Worm (Caenorhabditis elegans) whole organism, L4 larva: ENCODE measurements around the gene Y57G7A.6.

Experiments
- D1046.2 ChIP-seq: fragments of 200-800 bp; sonication (Bioruptor generic); IDR thresholded peaks from 2 replicates; pipeline ENCODE4 v1.3.6; 2022; ENCODE audit warnings: missing genetic modification characterization, missing compliant biosample characterization
- T20F7.1 ChIP-seq: fragments of 200-800 bp; sonication (Bioruptor generic); optimal IDR thresholded peaks from 2 replicates; lab custom pipeline; 2018; ENCODE audit warnings: mild to moderate bottlenecking, missing genetic modification characterization, missing compliant biosample characterization
- Y105C5A.15 ChIP-seq: fragments of 200-800 bp; sonication (Bioruptor generic); IDR thresholded peaks from 2 replicates; pipeline ENCODE4 v1.3.6; 2022; ENCODE audit warnings: missing genetic modification characterization, missing compliant biosample characterization
- Y48G9A.11 ChIP-seq: fragments of 200-800 bp; sonication (Bioruptor generic); IDR thresholded peaks from 2 replicates; pipeline ENCODE4 v1.3.6; 2022; ENCODE audit warnings: missing genetic modification reagents, missing genetic modification characterization, missing compliant biosample characterization
- Y75B8A.6 ChIP-seq: fragments of 200-800 bp; sonication (Bioruptor generic); IDR thresholded peaks from 2 replicates; pipeline ENCODE4 v1.3.6; 2022; ENCODE audit warnings: missing genetic modification reagents, missing genetic modification characterization, missing compliant biosample characterization
- ZK546.5 ChIP-seq, 2 experiments: sonication (generic microtip); optimal IDR thresholded peaks; 2 replicates each; lab custom pipeline; 2017; ENCODE audit warnings: missing biosample characterization in 2 of 2, missing genetic modification characterization in 2 of 2
- ceh-28 ChIP-seq: fragments of 150-350 bp; optimal IDR thresholded peaks from 2 replicates; lab custom pipeline; 2014; ENCODE audit warnings: missing biosample characterization, missing genetic modification reagents, missing genetic modification characterization
- ceh-44 ChIP-seq: fragments of 200-800 bp; sonication (Bioruptor generic); IDR thresholded peaks from 2 replicates; pipeline ENCODE4 v1.3.6; 2022; ENCODE audit warnings: missing genetic modification reagents, missing genetic modification characterization, missing compliant biosample characterization
- ceh-82 ChIP-seq: sonication (generic microtip); optimal IDR thresholded peaks from 2 replicates; lab custom pipeline; 2017; ENCODE audit warnings: missing biosample characterization, missing genetic modification characterization
- ctbp-1 ChIP-seq: fragments of 200-800 bp; sonication (Bioruptor generic); IDR thresholded peaks from 2 replicates; pipeline ENCODE4 v1.3.6; 2022; ENCODE audit warnings: missing genetic modification reagents, missing genetic modification characterization, missing compliant biosample characterization
- daf-8 ChIP-seq: fragments of 200-800 bp; sonication (Bioruptor generic); IDR thresholded peaks from 2 replicates; pipeline ENCODE4 v1.3.6; 2022; ENCODE audit warnings: missing genetic modification characterization, missing compliant biosample characterization
- dmd-6 ChIP-seq: fragments of 200-800 bp; sonication (Bioruptor generic); IDR thresholded peaks from 2 replicates; pipeline ENCODE4 v1.3.6; 2022; ENCODE audit warnings: missing genetic modification reagents, missing genetic modification characterization, missing compliant biosample characterization
- dmd-9 ChIP-seq: fragments of 200-800 bp; sonication (Bioruptor generic); IDR thresholded peaks from 2 replicates; pipeline ENCODE4 v1.3.6; 2022; ENCODE audit warnings: missing genetic modification reagents, missing genetic modification characterization, missing compliant biosample characterization
- dve-1 ChIP-seq: sonication (generic microtip); optimal IDR thresholded peaks from 2 replicates; lab custom pipeline; 2017; ENCODE audit warnings: antibody characterized with exemption, mild to moderate bottlenecking, missing genetic modification characterization, missing compliant biosample characterization; ENCODE audit not compliant: insufficient read depth
- egl-43 ChIP-seq: fragments of 200-800 bp; sonication (Bioruptor generic); IDR thresholded peaks from 2 replicates; pipeline ENCODE4 v1.3.6; 2022; ENCODE audit warnings: missing genetic modification reagents, missing genetic modification characterization, missing compliant biosample characterization
- fos-1 ChIP-seq: fragments of 150-350 bp; optimal IDR thresholded peaks from 2 replicates; lab custom pipeline; 2014; ENCODE audit warnings: missing biosample characterization, missing genetic modification characterization
- hif-1 ChIP-seq, 2 experiments: sonication (generic microtip); optimal IDR thresholded peaks; 2 replicates each; lab custom pipeline; 2016 to 2017; ENCODE audit warnings: missing compliant biosample characterization in 2 of 2, missing genetic modification characterization in 2 of 2, missing genetic modification reagents in 2 of 2, missing genotype in 2 of 2, mild to moderate bottlenecking in 1 of 2
- hlh-11 ChIP-seq: fragments of 200-800 bp; sonication (Bioruptor generic); optimal IDR thresholded peaks from 2 replicates; lab custom pipeline; 2018; ENCODE audit warnings: mild to moderate bottlenecking, missing genetic modification characterization, missing compliant biosample characterization
- hlh-30 ChIP-seq: sonication (generic microtip); optimal IDR thresholded peaks from 2 replicates; lab custom pipeline; 2017; ENCODE audit warnings: antibody characterized with exemption, mild to moderate bottlenecking, missing genetic modification characterization, missing compliant biosample characterization; ENCODE audit not compliant: insufficient read depth
- hmg-1.1 ChIP-seq: fragments of 200-800 bp; sonication (Bioruptor generic); IDR thresholded peaks from 2 replicates; pipeline ENCODE4 v1.3.6; 2022; ENCODE audit warnings: missing genetic modification reagents, missing genetic modification characterization, missing compliant biosample characterization
- jun-1 ChIP-seq: fragments of 150-350 bp; optimal IDR thresholded peaks from 2 replicates; lab custom pipeline; 2014; ENCODE audit warnings: missing biosample characterization, missing genetic modification reagents, missing genetic modification characterization
- lin-1 ChIP-seq: fragments of 200-800 bp; sonication (Bioruptor generic); IDR thresholded peaks from 2 replicates; pipeline ENCODE4 v1.3.6; 2022; ENCODE audit warnings: missing genetic modification reagents, missing genetic modification characterization, missing compliant biosample characterization
- lsy-2 ChIP-seq, 2 experiments: fragments of 150-350 bp in 1 of 2; sonication (generic microtip) in 1 of 2; optimal IDR thresholded peaks; 2 replicates each; lab custom pipeline; 2014 to 2017; ENCODE audit warnings: missing biosample characterization in 2 of 2, missing genetic modification characterization in 2 of 2
- madf-5 ChIP-seq, 2 experiments: fragments of 200-800 bp; sonication (Bioruptor generic); IDR thresholded peaks; 2 replicates each; pipeline ENCODE4 v1.3.6; 2022; ENCODE audit warnings: missing compliant biosample characterization in 2 of 2, missing genetic modification characterization in 2 of 2
- mdl-1 ChIP-seq, 2 experiments: fragments of 150-350 bp in 1 of 2; sonication (generic microtip) in 1 of 2; optimal IDR thresholded peaks; 2 replicates each; lab custom pipeline; 2014 to 2017; ENCODE audit warnings: missing biosample characterization in 2 of 2, missing genetic modification characterization in 2 of 2
- mep-1 ChIP-seq: fragments of 150-350 bp; sonication (generic microtip); optimal IDR thresholded peaks from 3 replicates; lab custom pipeline; 2014; ENCODE audit warnings: missing biosample characterization, missing genetic modification characterization
- mes-2 ChIP-seq: sonication (generic microtip); optimal IDR thresholded peaks from 2 replicates; lab custom pipeline; 2016; ENCODE audit warnings: missing genotype, mild to moderate bottlenecking, missing genetic modification characterization, missing compliant biosample characterization; ENCODE audit not compliant: poor library complexity, severe bottlenecking
- mxl-2 ChIP-seq: fragments of 200-800 bp; sonication (Bioruptor generic); conservative IDR thresholded peaks from 2 replicates; pipeline ENCODE4 v1.3.6; 2022; ENCODE audit warnings: missing genetic modification reagents, missing genetic modification characterization, missing compliant biosample characterization
- mxl-3 ChIP-seq: fragments of 200-800 bp; sonication (Bioruptor generic); optimal IDR thresholded peaks from 2 replicates; lab custom pipeline; 2018; ENCODE audit warnings: mild to moderate bottlenecking, missing genetic modification characterization, missing compliant biosample characterization
- nhr-102 ChIP-seq: sonication (generic microtip); optimal IDR thresholded peaks from 2 replicates; lab custom pipeline; 2016; ENCODE audit warnings: mild to moderate bottlenecking, missing genetic modification characterization, moderate library complexity, missing compliant biosample characterization
- nhr-28 ChIP-seq: fragments of 150-350 bp; optimal IDR thresholded peaks from 2 replicates; lab custom pipeline; 2014; ENCODE audit warnings: missing biosample characterization, missing genetic modification characterization
- nhr-6 ChIP-seq: fragments of 150-350 bp; optimal IDR thresholded peaks from 2 replicates; lab custom pipeline; 2014; ENCODE audit warnings: missing biosample characterization, missing genetic modification characterization
- nhr-77 ChIP-seq: fragments of 150-350 bp; optimal IDR thresholded peaks from 2 replicates; lab custom pipeline; 2014; ENCODE audit warnings: missing biosample characterization, missing genetic modification characterization
- php-3 ChIP-seq: fragments of 200-800 bp; sonication (Bioruptor generic); IDR thresholded peaks from 2 replicates; pipeline ENCODE4 v1.3.6; 2022; ENCODE audit warnings: missing genetic modification reagents, missing genetic modification characterization, missing compliant biosample characterization
- rbr-2 ChIP-seq: sonication (generic microtip); optimal IDR thresholded peaks from 2 replicates; lab custom pipeline; 2016; ENCODE audit warnings: missing genotype, missing genetic modification characterization, missing compliant biosample characterization
- saeg-2 ChIP-seq: fragments of 200-800 bp; sonication (Bioruptor generic); IDR thresholded peaks from 2 replicates; pipeline ENCODE4 v1.3.6; 2022; ENCODE audit warnings: missing genetic modification reagents, missing genetic modification characterization, missing compliant biosample characterization
- sdz-12 ChIP-seq: fragments of 200-800 bp; sonication (Bioruptor generic); optimal IDR thresholded peaks from 2 replicates; lab custom pipeline; 2018; ENCODE audit warnings: mild to moderate bottlenecking, missing genetic modification characterization, missing compliant biosample characterization
- tra-1 ChIP-seq: fragments of 200-800 bp; sonication (Bioruptor generic); IDR thresholded peaks from 2 replicates; pipeline ENCODE4 v1.3.6; 2022; ENCODE audit warnings: missing genetic modification reagents, missing genetic modification characterization, missing compliant biosample characterization
- unc-39 ChIP-seq: sonication (generic microtip); optimal IDR thresholded peaks from 2 replicates; lab custom pipeline; 2017; ENCODE audit warnings: missing biosample characterization, missing genetic modification characterization
- unc-62 ChIP-seq, 3 experiments: fragments of 150-350 bp in 1 of 3; sonication (generic microtip); optimal IDR thresholded peaks in 2 of 3; peaks in 1 of 3; 1 replicate in 1 of 3; 2 replicates in 2 of 3; lab custom pipeline; 2014 to 2017; ENCODE audit warnings: missing biosample characterization in 3 of 3, missing genetic modification characterization in 3 of 3, missing genetic modification reagents in 3 of 3, missing genotype in 1 of 3
- vab-7 ChIP-seq: fragments of 200-800 bp; sonication (Bioruptor generic); IDR thresholded peaks from 2 replicates; pipeline ENCODE4 v1.3.6; 2022; ENCODE audit warnings: missing genetic modification reagents, missing genetic modification characterization, missing compliant biosample characterization
- zag-1 ChIP-seq: fragments of 150-350 bp; optimal IDR thresholded peaks from 2 replicates; lab custom pipeline; 2014; ENCODE audit warnings: missing biosample characterization, missing genetic modification characterization
- zfp-2 ChIP-seq: sonication (generic microtip); optimal IDR thresholded peaks from 2 replicates; lab custom pipeline; 2016; ENCODE audit warnings: mild to moderate bottlenecking, missing genetic modification characterization, missing compliant biosample characterization
- zfp-3 ChIP-seq: fragments of 200-800 bp; sonication (Bioruptor generic); conservative IDR thresholded peaks from 2 replicates; pipeline ENCODE4 v1.3.6; 2022; ENCODE audit warnings: missing genetic modification reagents, missing genetic modification characterization, missing compliant biosample characterization

The Y57G7A.6 gene

DNA sequence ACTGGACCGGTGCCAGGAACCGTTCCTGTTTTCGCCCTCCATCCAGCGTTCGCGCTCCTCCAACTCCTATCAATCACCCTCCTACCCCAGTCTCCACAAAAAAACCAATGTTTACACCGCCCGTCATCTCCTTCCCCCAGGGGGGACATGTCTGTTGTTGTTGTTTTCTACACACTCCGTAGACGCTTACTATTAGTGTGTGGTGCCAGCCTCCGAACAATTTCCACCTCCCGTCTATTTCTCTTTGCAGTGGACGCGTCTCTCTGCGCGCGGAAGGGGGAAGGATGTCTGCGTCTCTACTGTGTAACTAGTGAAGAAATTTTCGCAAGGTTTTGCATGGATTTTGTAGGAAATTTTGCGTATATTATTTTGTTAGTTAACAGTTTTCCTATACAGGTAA is 42.9 kb downstream of the Y57G7A.6 start (continued):
- TF ChIP-seq nhr-6 (tag; lab: Kevin White, UChicago) (peak; percentile 53), dmd-6 (GFP tag; lab: Robert Waterston, UW) (no peak), hlh-11 (tag; lab: Kevin White, UChicago) (peak; percentile 71), ceh-82 (tag; lab: Kevin White, UChicago) (no peak), hlh-30 (tag; lab: Kevin White, UChicago) (peak; percentile 32), sdz-12 (GFP tag; lab: Kevin White, UChicago) (no peak), dve-1 (peak; percentile 33), dmd-9 (GFP tag; lab: Robert Waterston, UW) (no peak), ZK546.5 (tag; optimal IDR thresholded peaks at IDR 0.05; lab: Kevin White, UChicago) (no peak), unc-62 (GFP tag; optimal IDR thresholded peaks at IDR 0.05 in 1 of 2; lab: Kevin White, UChicago) (no peak), unc-62 (tag; optimal IDR thresholded peaks at IDR 0.05; lab: Kevin White, UChicago) (no peak), daf-8 (GFP tag; lab: Robert Waterston, UW) (no peak), ctbp-1 (GFP tag; lab: Robert Waterston, UW) (0 out of 2 replicates have a peak, but pooled peaks have one; percentile 14), zfp-3 (no peak), madf-5 (GFP tag; IDR thresholded peaks at IDR 0.05; lab: Robert Waterston, UW) (no peak), nhr-77 (tag; lab: Kevin White, UChicago) (no peak), mes-2 (tag; lab: Kevin White, UChicago) (peak; percentile 55), Y105C5A.15 (GFP tag; lab: Robert Waterston, UW) (no peak), fos-1 (no peak), saeg-2 (GFP tag; lab: Robert Waterston, UW) (no peak), jun-1 (no peak), hif-1 (tag; optimal IDR thresholded peaks at IDR 0.05; lab: Kevin White, UChicago) (no peak), egl-43 (GFP tag; lab: Robert Waterston, UW) (peak; percentile 50; the same call in 1 of the 2 replicates), T20F7.1 (GFP tag; lab: Kevin White, UChicago) (no peak), ceh-44 (GFP tag; lab: Robert Waterston, UW) (no peak), vab-7 (GFP tag; lab: Robert Waterston, UW) (no peak), Y48G9A.11 (GFP tag; lab: Robert Waterston, UW) (no peak), unc-39 (tag; lab: Kevin White, UChicago) (no peak), hmg-1.1 (GFP tag; lab: Robert Waterston, UW) (peak; percentile 32; the same call in 1 of the 2 replicates), php-3 (peak; percentile 57), ceh-28 (peak; percentile 17), Y75B8A.6 (GFP tag; lab: Robert Waterston, UW) (no peak), nhr-28 (no peak), mxl-3 (GFP tag; lab: Kevin White, UChicago) (peak; percentile 47), D1046.2 (GFP tag; lab: Robert Waterston, UW) (no peak), zag-1 (tag; lab: Kevin White, UChicago) (no peak), zfp-2 (tag; lab: Kevin White, UChicago) (no peak), nhr-102 (tag; lab: Kevin White, UChicago) (peak; percentile 27), rbr-2 (tag; lab: Kevin White, UChicago) (peak; percentile 74), lin-1 (no peak), mxl-2 (GFP tag; lab: Robert Waterston, UW) (no peak), mep-1 (tag; lab: Kevin White, UChicago) (peak; percentile 33), lsy-2 (tag; optimal IDR thresholded peaks at IDR 0.05; lab: Kevin White, UChicago) (peak in 1 of 2 experiments; percentile 12), mdl-1 (tag; optimal IDR thresholded peaks at IDR 0.05; lab: Kevin White, UChicago) (peak in 1 of 2 experiments; percentile 63), tra-1 (no peak)
